Fruit fly (Drosophila melanogaster) whole organism, embryonic: Measurements from ENCODE around the gene dUTPase.

Experiments used
- Ada2b ChIP-seq: fragments of 200-800 bp; sonication (Bioruptor generic); IDR thresholded peaks from 2 replicates; pipeline ENCODE4 v1.3.6; 2022; ENCODE audit warnings: missing biosample characterization, missing genetic modification characterization
- Awh ChIP-seq: fragments of 200-800 bp; sonication (Bioruptor generic); IDR thresholded peaks from 2 replicates; pipeline ENCODE4, ENCODE4 v1.3.6; 2022; ENCODE audit warnings: missing biosample characterization, missing genetic modification characterization
- CG10321 ChIP-seq: fragments of 200-800 bp; sonication (Bioruptor generic); IDR thresholded peaks from 2 replicates; pipeline ENCODE4 v1.3.6; 2022; ENCODE audit warnings: missing biosample characterization, missing genetic modification characterization
- CG10366 ChIP-seq: fragments of 200-800 bp; sonication (Bioruptor generic); IDR thresholded peaks from 2 replicates; pipeline ENCODE4 v1.3.6; 2022; ENCODE audit warnings: missing biosample characterization, missing genetic modification characterization
- CG10654 ChIP-seq: fragments of 200-800 bp; sonication (Bioruptor generic); optimal IDR thresholded peaks from 2 replicates; lab custom pipeline; 2016; ENCODE audit warnings: missing biosample characterization, missing genetic modification characterization
- CG11456 ChIP-seq: fragments of 200-800 bp; sonication (Bioruptor generic); IDR thresholded peaks from 3 replicates; pipeline ENCODE4 v1.3.6; 2022; ENCODE audit warnings: missing biosample characterization, missing genetic modification characterization
- CG11696 ChIP-seq: fragments of 200-800 bp; sonication (Bioruptor generic); IDR thresholded peaks from 2 replicates; pipeline ENCODE4 v1.3.6; 2022; ENCODE audit warnings: missing biosample characterization, missing genetic modification characterization
- CG12942 ChIP-seq: fragments of 200-800 bp; sonication (Bioruptor generic); optimal IDR thresholded peaks from 3 replicates; lab custom pipeline; 2016; ENCODE audit warnings: missing biosample characterization, missing genetic modification characterization
- CG14860 ChIP-seq: fragments of 200-800 bp; sonication (Bioruptor generic); IDR thresholded peaks from 3 replicates; pipeline ENCODE4 v1.3.6; 2022; ENCODE audit warnings: missing biosample characterization, missing genetic modification characterization; ENCODE audit not compliant: partially characterized antibody
- CG16779 ChIP-seq: fragments of 200-800 bp; sonication (Bioruptor generic); IDR thresholded peaks from 2 replicates; pipeline ENCODE4 v1.3.6; 2022; ENCODE audit warnings: missing biosample characterization, missing genetic modification characterization
- CG18011 ChIP-seq: fragments of 200-800 bp; sonication (Bioruptor generic); optimal IDR thresholded peaks from 2 replicates; lab custom pipeline; 2017; ENCODE audit warnings: missing biosample characterization, missing genetic modification characterization, mild to moderate bottlenecking, moderate library complexity, missing genotype
- CG1832 ChIP-seq: fragments of 200-800 bp; sonication (Bioruptor generic); optimal IDR thresholded peaks from 2 replicates; lab custom pipeline; 2017; ENCODE audit warnings: missing biosample characterization, mild to moderate bottlenecking, missing genetic modification characterization, inconsistent platforms
- CG2202 ChIP-seq: fragments of 200-800 bp; sonication (Bioruptor generic); optimal IDR thresholded peaks from 2 replicates; lab custom pipeline; 2018; ENCODE audit warnings: missing biosample characterization, mild to moderate bottlenecking, missing genetic modification characterization
- CG2678 ChIP-seq: fragments of 200-800 bp; sonication (Bioruptor generic); optimal IDR thresholded peaks from 3 replicates; lab custom pipeline; 2019; ENCODE audit warnings: missing biosample characterization, mild to moderate bottlenecking, missing genetic modification characterization, moderate library complexity
- CG2875 ChIP-seq: fragments of 200-800 bp; sonication (Bioruptor generic); optimal IDR thresholded peaks from 2 replicates; lab custom pipeline; 2017; ENCODE audit warnings: missing biosample characterization, mild to moderate bottlenecking, missing genetic modification characterization, missing genetic modification reagents
- CG31441 ChIP-seq: fragments of 200-800 bp; sonication (Bioruptor generic); IDR thresholded peaks from 2 replicates; pipeline ENCODE4 v1.3.6; 2022; ENCODE audit warnings: missing biosample characterization, missing genetic modification characterization
- CG34224 ChIP-seq: fragments of 200-800 bp; sonication (Bioruptor generic); IDR thresholded peaks from 3 replicates; pipeline ENCODE4 v1.3.6; 2022; ENCODE audit warnings: missing biosample characterization, missing genetic modification characterization; ENCODE audit not compliant: partially characterized antibody
- CG4404 ChIP-seq: fragments of 200-800 bp; sonication (Bioruptor generic); IDR thresholded peaks from 2 replicates; pipeline ENCODE4 v1.3.6; 2022; ENCODE audit warnings: missing biosample characterization, missing genetic modification characterization
- CG6654 ChIP-seq: fragments of 200-800 bp; sonication (Bioruptor generic); optimal IDR thresholded peaks from 2 replicates; lab custom pipeline; 2017; ENCODE audit warnings: missing biosample characterization, mild to moderate bottlenecking, missing genetic modification characterization
- CG7271 ChIP-seq: fragments of 200-800 bp; sonication (Bioruptor generic); optimal IDR thresholded peaks from 2 replicates; lab custom pipeline; 2018; ENCODE audit warnings: missing biosample characterization, mild to moderate bottlenecking, missing genetic modification characterization, moderate library complexity
- CG8944 ChIP-seq: fragments of 200-800 bp; sonication (Bioruptor generic); optimal IDR thresholded peaks from 3 replicates; lab custom pipeline; 2016; ENCODE audit warnings: missing biosample characterization, missing genetic modification characterization
- CG9817 ChIP-seq: fragments of 200-800 bp; sonication (Bioruptor generic); optimal IDR thresholded peaks from 2 replicates; lab custom pipeline; 2018; ENCODE audit warnings: missing biosample characterization, mild to moderate bottlenecking, missing genetic modification characterization, moderate library complexity
- GATAe ChIP-seq: fragments of 200-800 bp; sonication (Bioruptor generic); conservative IDR thresholded peaks from 2 replicates; pipeline ENCODE4 v1.3.6; 2022; ENCODE audit warnings: missing biosample characterization, missing genetic modification characterization
- Jarid2 ChIP-seq: fragments of 200-800 bp; sonication (Bioruptor generic); optimal IDR thresholded peaks from 3 replicates; lab custom pipeline; 2017; ENCODE audit warnings: mild to moderate bottlenecking, missing biosample characterization, missing genetic modification reagents, missing genetic modification characterization
- Lhr ChIP-seq: fragments of 200-800 bp; sonication (Bioruptor generic); optimal IDR thresholded peaks from 3 replicates; lab custom pipeline; 2017; ENCODE audit warnings: mild to moderate bottlenecking, missing biosample characterization, missing genetic modification reagents, missing genetic modification characterization
- MESR4 ChIP-seq: fragments of 200-800 bp; sonication (Bioruptor generic); optimal IDR thresholded peaks from 2 replicates; lab custom pipeline; 2018; ENCODE audit warnings: missing biosample characterization, mild to moderate bottlenecking, missing genetic modification characterization, moderate library complexity
- Optix ChIP-seq: fragments of 200-800 bp; sonication (Bioruptor generic); IDR thresholded peaks from 3 replicates; pipeline ENCODE4 v1.3.6; 2022; ENCODE audit warnings: missing biosample characterization, missing genetic modification characterization
- Sox102F ChIP-seq: fragments of 200-800 bp; sonication (Bioruptor generic); optimal IDR thresholded peaks from 2 replicates; lab custom pipeline; 2018; ENCODE audit warnings: missing biosample characterization, mild to moderate bottlenecking, missing genetic modification characterization, moderate library complexity
- Ssrp ChIP-seq: fragments of 200-800 bp; sonication (Bioruptor generic); optimal IDR thresholded peaks from 2 replicates; lab custom pipeline; 2018; ENCODE audit warnings: missing biosample characterization, mild to moderate bottlenecking, missing genetic modification characterization, moderate library complexity
- Stat92E ChIP-seq, 3 experiments: fragments of >200 bp in 2 of 3; fragments of 200-800 bp in 1 of 3; sonication (Bioruptor generic) in 1 of 3; optimal IDR thresholded peaks; 2 replicates each; lab custom pipeline; 2017 to 2019; ENCODE audit warnings: missing biosample characterization in 3 of 3, missing genetic modification characterization in 3 of 3, mild to moderate bottlenecking in 1 of 3, moderate library complexity in 1 of 3
- Usf ChIP-seq: fragments of 200-800 bp; sonication (Bioruptor generic); optimal IDR thresholded peaks from 2 replicates; lab custom pipeline; 2017; ENCODE audit warnings: missing genotype, missing biosample characterization, missing genetic modification characterization
- ara ChIP-seq: fragments of 200-800 bp; sonication (Bioruptor generic); IDR thresholded peaks from 2 replicates; pipeline ENCODE4 v1.3.6; 2022; ENCODE audit warnings: missing biosample characterization, missing genetic modification characterization
- ash1 ChIP-seq: fragments of 200-800 bp; sonication (Bioruptor generic); optimal IDR thresholded peaks from 2 replicates; lab custom pipeline; 2018; ENCODE audit warnings: missing biosample characterization, mild to moderate bottlenecking, missing genetic modification characterization
- btn ChIP-seq: fragments of 200-800 bp; sonication (Bioruptor generic); optimal IDR thresholded peaks from 2 replicates; lab custom pipeline; 2016; ENCODE audit warnings: missing biosample characterization, missing genetic modification characterization
- dpn ChIP-seq, 2 experiments: fragments of 200-800 bp; sonication (Bioruptor generic); optimal IDR thresholded peaks; 3 replicates each; lab custom pipeline; 2016; ENCODE audit warnings: missing biosample characterization in 2 of 2, missing genetic modification characterization in 2 of 2
- fd64A ChIP-seq: fragments of 200-800 bp; sonication (Bioruptor generic); optimal IDR thresholded peaks from 3 replicates; lab custom pipeline; 2018; ENCODE audit warnings: missing biosample characterization, mild to moderate bottlenecking, missing genetic modification characterization
- fu2 ChIP-seq: fragments of 200-800 bp; sonication (Bioruptor generic); optimal IDR thresholded peaks from 2 replicates; lab custom pipeline; 2016; ENCODE audit warnings: missing biosample characterization, missing genetic modification characterization
- gce ChIP-seq: fragments of 200-800 bp; sonication (Bioruptor generic); IDR thresholded peaks from 3 replicates; pipeline ENCODE4 v1.3.6; 2022; ENCODE audit warnings: missing biosample characterization, missing genetic modification characterization
- maf-S ChIP-seq: fragments of 200-800 bp; sonication (Bioruptor generic); optimal IDR thresholded peaks from 2 replicates; lab custom pipeline; 2016; ENCODE audit warnings: missing biosample characterization, missing genetic modification characterization
- pb ChIP-seq: fragments of 200-800 bp; sonication (Bioruptor generic); optimal IDR thresholded peaks from 3 replicates; lab custom pipeline; 2016; ENCODE audit warnings: missing biosample characterization, missing genetic modification characterization
- prd ChIP-seq, 3 experiments: fragments of >200 bp in 2 of 3; fragments of 200-800 bp in 1 of 3; sonication (Bioruptor generic) in 1 of 3; optimal IDR thresholded peaks in 2 of 3; IDR thresholded peaks in 1 of 3; 2 replicates in 2 of 3; 3 replicates in 1 of 3; pipeline versions ENCODE4 v1.3.6 to Lab custom; 2017 to 2022; ENCODE audit warnings: missing biosample characterization in 1 of 3, missing genetic modification characterization in 1 of 3
- sens-2 ChIP-seq: fragments of 200-800 bp; sonication (Bioruptor generic); IDR thresholded peaks from 2 replicates; pipeline ENCODE4 v1.3.6; 2022; ENCODE audit warnings: missing biosample characterization, missing genetic modification characterization
- sima ChIP-seq: fragments of 200-800 bp; sonication (Bioruptor generic); optimal IDR thresholded peaks from 2 replicates; lab custom pipeline; 2016; ENCODE audit warnings: missing biosample characterization, missing genetic modification characterization
- sqz ChIP-seq: fragments of 200-800 bp; sonication (Bioruptor generic); optimal IDR thresholded peaks from 3 replicates; lab custom pipeline; 2018; ENCODE audit warnings: missing biosample characterization, mild to moderate bottlenecking, missing genetic modification characterization
- tll ChIP-seq, 2 experiments: fragments of 200-800 bp in 1 of 2; fragments of >200 bp in 1 of 2; sonication (Bioruptor generic) in 1 of 2; optimal IDR thresholded peaks; 2 replicates each; lab custom pipeline; 2017 to 2019; ENCODE audit warnings: missing biosample characterization in 2 of 2, missing genetic modification characterization in 2 of 2, mild to moderate bottlenecking in 1 of 2, moderate library complexity in 1 of 2
- trem ChIP-seq: fragments of 200-800 bp; optimal IDR thresholded peaks from 3 replicates; lab custom pipeline; 2019; ENCODE audit warnings: missing biosample characterization, mild to moderate bottlenecking, missing genetic modification characterization, moderate library complexity
- vnd ChIP-seq: fragments of 200-800 bp; sonication (Bioruptor generic); IDR thresholded peaks from 3 replicates; pipeline ENCODE4 v1.3.6; 2022; ENCODE audit warnings: missing biosample characterization, missing genetic modification characterization; ENCODE audit not compliant: partially characterized antibody
- zen ChIP-seq: fragments of 200-800 bp; sonication (Bioruptor generic); optimal IDR thresholded peaks from 3 replicates; lab custom pipeline; 2018; ENCODE audit warnings: missing biosample characterization, mild to moderate bottlenecking, missing genetic modification characterization, moderate library complexity

The dUTPase gene

dm6 chr2L:11003925-11004673, 7.0 kb upstream of the dUTPase start, which contains the start of gene RpL9 (continued):
- TF ChIP-seq Jarid2 (GFP tag; lab: Kevin White, UChicago) (no peak), Stat92E (GFP tag; optimal IDR thresholded peaks at IDR 0.05; lab: Kevin White, UChicago) (peak in 1 of 3 experiments; percentile 35), CG10321 (peak; percentile 57; the same call in 1 of the 2 replicates), trem (tag; lab: Kevin White, UChicago) (peak; percentile 39), CG31441 (GFP tag; lab: Robert Waterston, UW) (no peak; the same call in none of the 2 replicates), CG10366 (GFP tag; lab: Robert Waterston, UW) (no peak), fu2 (GFP tag; lab: Kevin White, UChicago) (no peak), prd (optimal IDR thresholded peaks at IDR 0.05; lab: Kevin White, UChicago) (no peak), prd (GFP tag; IDR thresholded peaks at IDR 0.05; lab: Robert Waterston, UW) (no peak), maf-S (GFP tag; lab: Kevin White, UChicago) (peak; percentile 60), CG14860 (no peak), btn (GFP tag; lab: Kevin White, UChicago) (peak; percentile 41), pb (GFP tag; lab: Kevin White, UChicago) (peak; percentile 48), CG4404 (GFP tag; lab: Robert Waterston, UW) (no peak), CG8944 (GFP tag; lab: Kevin White, UChicago) (peak; percentile 18), GATAe (GFP tag; lab: Robert Waterston, UW) (no peak), CG11696 (GFP tag; lab: Robert Waterston, UW) (peak; percentile 53), CG2202 (tag; lab: Kevin White, UChicago) (peak; percentile 67), Lhr (peak; percentile 50), CG10654 (peak; percentile 33), gce (GFP tag; lab: Robert Waterston, UW) (peak; percentile 81; the same call in 2 of the 3 replicates), sqz (GFP tag; lab: Kevin White, UChicago) (no peak), CG2678 (no peak), CG18011 (peak; percentile 71), Awh (GFP tag; lab: Robert Waterston, UW) (peak; percentile 79), ash1 (no peak), sima (peak; percentile 9), fd64A (GFP tag; lab: Kevin White, UChicago) (no peak), Optix (GFP tag; lab: Robert Waterston, UW) (no peak), zen (tag; lab: Kevin White, UChicago) (peak; percentile 12), Ada2b (GFP tag; lab: Robert Waterston, UW) (peak; percentile 45; the same call in 1 of the 2 replicates), tll (GFP tag; optimal IDR thresholded peaks at IDR 0.05; lab: Kevin White, UChicago) (no peak), CG2875 (GFP tag; lab: Kevin White, UChicago) (peak; percentile 73), vnd (no peak), CG6654 (peak; percentile 29), Usf (GFP tag; lab: Kevin White, UChicago) (peak; percentile 38), sens-2 (GFP tag; lab: Robert Waterston, UW) (peak; percentile 84), CG7271 (peak; percentile 95), CG34224 (GFP tag; lab: Robert Waterston, UW) (no peak), CG12942 (no peak), CG11456 (GFP tag; lab: Robert Waterston, UW) (no peak), CG1832 (GFP tag; lab: Kevin White, UChicago) (no peak), CG9817 (tag; lab: Kevin White, UChicago) (no peak), MESR4 (GFP tag; lab: Kevin White, UChicago) (peak; percentile 99), ara (GFP tag; lab: Robert Waterston, UW) (peak; percentile 68; the same call in 1 of the 2 replicates), dpn (GFP tag; optimal IDR thresholded peaks at IDR 0.05; lab: Kevin White, UChicago) (peak in 1 of 2 experiments; percentile 71), CG16779 (peak; percentile 75), Ssrp (tag; lab: Kevin White, UChicago) (no peak), Sox102F (GFP tag; lab: Kevin White, UChicago) (no peak)
